Fruit fly (Drosophila melanogaster): ENCODE measurements around the gene CG5854.

CG5854 gene

dm6 chr3R:23921701-23922501 lies 11.8 kb upstream of the CG5854 start (continued):
- peak; percentile 69 for TF ChIP-seq Hr4 (GFP tag; optimal IDR thresholded peaks at IDR 0.05)
- peak; percentile 26 for TF ChIP-seq CG6792 (GFP tag; optimal IDR thresholded peaks at IDR 0.05)
- peak; percentile 47 for TF ChIP-seq CG3032 (tag; optimal IDR thresholded peaks at IDR 0.05)
- TF ChIP-seq CG4318 (GFP tag; optimal IDR thresholded peaks at IDR 0.05), result no peak
- TF ChIP-seq salr (GFP tag; optimal IDR thresholded peaks at IDR 0.05), result no peak
- no peak for TF ChIP-seq Eip93F (GFP tag; optimal IDR thresholded peaks at IDR 0.05)
- TF ChIP-seq lz (GFP tag; optimal IDR thresholded peaks at IDR 0.05), result no peak
- TF ChIP-seq Hr38 (GFP tag; optimal IDR thresholded peaks at IDR 0.05), result no peak
- TF ChIP-seq Eip78C (GFP tag), result peak; percentile 92
- TF ChIP-seq fkh (GFP tag; optimal IDR thresholded peaks at IDR 0.05), result peak; percentile 92
- TF ChIP-seq Sox15 (GFP tag; optimal IDR thresholded peaks at IDR 0.05), result no peak
- TF ChIP-seq CG11762 (GFP tag; optimal IDR thresholded peaks at IDR 0.05; ENCODE audit: insufficient read depth), result no peak
- TF ChIP-seq svp (GFP tag), result peak; percentile 73
- TF ChIP-seq Eip75B (GFP tag; optimal IDR thresholded peaks at IDR 0.05), result no peak
- TF ChIP-seq CG7368 (GFP tag; optimal IDR thresholded peaks at IDR 0.05), result peak; percentile 47
- peak; percentile 76 for TF ChIP-seq CG32006 (GFP tag; optimal IDR thresholded peaks at IDR 0.05)
- TF ChIP-seq CG8632 (GFP tag; optimal IDR thresholded peaks at IDR 0.05), result peak; percentile 30
- 0 out of 2 replicates have a peak, but pooled peaks have one; percentile 60 for TF ChIP-seq CG11294 (GFP tag; IDR thresholded peaks at IDR 0.05)
- no peak for TF ChIP-seq CG8319 (GFP tag; optimal IDR thresholded peaks at IDR 0.05)
- TF ChIP-seq CG8119 (GFP tag; IDR thresholded peaks at IDR 0.05), result peak; percentile 67
- TF ChIP-seq CG31627 (GFP tag; optimal IDR thresholded peaks at IDR 0.05), result no peak
- TF ChIP-seq achi (GFP tag; optimal IDR thresholded peaks at IDR 0.05), result peak; percentile 61
- peak; percentile 26 for TF ChIP-seq net (GFP tag; optimal IDR thresholded peaks at IDR 0.05)
- TF ChIP-seq spab (GFP tag; optimal IDR thresholded peaks at IDR 0.05), result no peak
- peak; percentile 12 for TF ChIP-seq CG34406 (GFP tag; optimal IDR thresholded peaks at IDR 0.05)
- TF ChIP-seq Blimp-1 (GFP tag; optimal IDR thresholded peaks at IDR 0.05), result no peak
- TF ChIP-seq Sox102F (GFP tag; optimal IDR thresholded peaks at IDR 0.05), result no peak

- peak; percentile 30 for TF ChIP-seq Lpt (GFP tag; optimal IDR thresholded peaks at IDR 0.05)
- TF ChIP-seq Gug (GFP tag; IDR thresholded peaks at IDR 0.05), result no peak
- peak; percentile 42 for TF ChIP-seq CG15336 (GFP tag; IDR thresholded peaks at IDR 0.05)
- peak; percentile 13 for TF ChIP-seq CG3032 (tag; optimal IDR thresholded peaks at IDR 0.05)
- TF ChIP-seq Sox14 (GFP tag; optimal IDR thresholded peaks at IDR 0.05), result peak; percentile 39
- TF ChIP-seq CG6854 (GFP tag; optimal IDR thresholded peaks at IDR 0.05), result peak; percentile 79
- peak; percentile 5 for TF ChIP-seq topi (GFP tag; optimal IDR thresholded peaks at IDR 0.05)
- TF ChIP-seq dsx (GFP tag; optimal IDR thresholded peaks at IDR 0.05; ENCODE audit: poor library complexity, severe bottlenecking), result peak; percentile 26
- peak; percentile 65 for TF ChIP-seq vri (GFP tag; optimal IDR thresholded peaks at IDR 0.05)
- TF ChIP-seq CG11762 (GFP tag; optimal IDR thresholded peaks at IDR 0.05; ENCODE audit: insufficient read depth), result no peak
- no peak for TF ChIP-seq fkh (GFP tag; optimal IDR thresholded peaks at IDR 0.05)
- peak; percentile 67 for TF ChIP-seq Eip78C (GFP tag)
- no peak for TF ChIP-seq Sox102F (GFP tag; optimal IDR thresholded peaks at IDR 0.05)
- no peak; the same call in 2 of the 3 replicates for TF ChIP-seq eg (GFP tag; IDR thresholded peaks at IDR 0.05)
- TF ChIP-seq OdsH (GFP tag; optimal IDR thresholded peaks at IDR 0.05), result no peak
- no peak for TF ChIP-seq Eip93F (GFP tag; optimal IDR thresholded peaks at IDR 0.05)
- no peak for TF ChIP-seq pdm3 (GFP tag; optimal IDR thresholded peaks at IDR 0.05)
- TF ChIP-seq Eip75B (GFP tag; optimal IDR thresholded peaks at IDR 0.05), result peak; percentile 20
- no peak for TF ChIP-seq Smox (GFP tag; optimal IDR thresholded peaks at IDR 0.05)
- TF ChIP-seq esn (GFP tag; optimal IDR thresholded peaks at IDR 0.05), result peak; percentile 25
Measured at dm6 chr3R:23922502-23923350, 11.0 kb upstream of the CG5854 start, which contains the start of the genes sba and CG31141. Gene sba, minus strand, starts transcription at chr3R:23922973. Gene CG31141, plus strand, starts transcription at chr3R:23923300.
